Fruit fly (Drosophila melanogaster) whole organism, prepupa: ENCODE data around the gene CG3552.

Experiments used
- Blimp-1 ChIP-seq: fragments of 200-800 bp; sonication (Bioruptor generic); optimal IDR thresholded peaks from 3 replicates; lab custom pipeline; 2017; ENCODE audit warnings: missing biosample characterization, missing genetic modification characterization, mild to moderate bottlenecking, moderate library complexity, missing genetic modification reagents
- CG10631 ChIP-seq: fragments of 200-800 bp; sonication (Bioruptor generic); optimal IDR thresholded peaks from 2 replicates; lab custom pipeline; 2016; ENCODE audit warnings: missing biosample characterization, missing genetic modification characterization
- CG10669 ChIP-seq: fragments of 200-800 bp; sonication (Bioruptor generic); optimal IDR thresholded peaks from 3 replicates; lab custom pipeline; 2018; ENCODE audit warnings: missing biosample characterization, mild to moderate bottlenecking, missing genetic modification characterization, moderate library complexity
- CG11294 ChIP-seq: fragments of 200-800 bp; sonication (Bioruptor generic); IDR thresholded peaks from 2 replicates; pipeline ENCODE4 v1.3.6; 2022; ENCODE audit warnings: missing biosample characterization, missing genetic modification characterization
- CG11762 ChIP-seq: fragments of 200-800 bp; sonication (Bioruptor generic); optimal IDR thresholded peaks from 3 replicates; lab custom pipeline; 2016; ENCODE audit warnings: missing biosample characterization, missing genetic modification characterization; ENCODE audit not compliant: insufficient read depth
- CG11902 ChIP-seq: fragments of 200-800 bp; sonication (Bioruptor generic); optimal IDR thresholded peaks from 3 replicates; lab custom pipeline; 2016; ENCODE audit warnings: missing biosample characterization, missing genetic modification characterization
- CG16779 ChIP-seq: fragments of 200-800 bp; sonication (Bioruptor generic); optimal IDR thresholded peaks from 3 replicates; lab custom pipeline; 2017; ENCODE audit warnings: missing biosample characterization, mild to moderate bottlenecking, missing genetic modification characterization
- CG3032 ChIP-seq: fragments of 200-800 bp; optimal IDR thresholded peaks from 2 replicates; lab custom pipeline; 2019; ENCODE audit warnings: missing biosample characterization, mild to moderate bottlenecking, missing genetic modification characterization, moderate library complexity
- CG31627 ChIP-seq: fragments of 200-800 bp; sonication (Bioruptor generic); optimal IDR thresholded peaks from 3 replicates; lab custom pipeline; 2016; ENCODE audit warnings: missing biosample characterization, missing genetic modification characterization
- CG32006 ChIP-seq: fragments of 200-800 bp; sonication (Bioruptor generic); optimal IDR thresholded peaks from 3 replicates; lab custom pipeline; 2017; ENCODE audit warnings: missing biosample characterization, mild to moderate bottlenecking, missing genetic modification characterization
- CG3919 ChIP-seq: fragments of 200-800 bp; sonication (Bioruptor generic); optimal IDR thresholded peaks from 3 replicates; lab custom pipeline; 2016; ENCODE audit warnings: missing biosample characterization, missing genetic modification characterization
- CG4318 ChIP-seq: fragments of 200-800 bp; sonication (Bioruptor generic); optimal IDR thresholded peaks from 3 replicates; lab custom pipeline; 2017; ENCODE audit warnings: missing biosample characterization, mild to moderate bottlenecking, missing genetic modification characterization
- CG6276 ChIP-seq: fragments of 200-800 bp; sonication (Bioruptor generic); optimal IDR thresholded peaks from 2 replicates; lab custom pipeline; 2017; ENCODE audit warnings: missing biosample characterization, mild to moderate bottlenecking, missing genetic modification characterization
- CG6792 ChIP-seq: fragments of 200-800 bp; sonication (Bioruptor generic); optimal IDR thresholded peaks from 3 replicates; lab custom pipeline; 2016; ENCODE audit warnings: missing biosample characterization, missing genetic modification characterization
- CG6808 ChIP-seq: fragments of 200-800 bp; sonication (Bioruptor generic); optimal IDR thresholded peaks from 3 replicates; lab custom pipeline; 2017; ENCODE audit warnings: missing biosample characterization, missing genetic modification characterization, mild to moderate bottlenecking, moderate library complexity, missing genetic modification reagents
- CG7368 ChIP-seq: fragments of 200-800 bp; sonication (Bioruptor generic); optimal IDR thresholded peaks from 3 replicates; lab custom pipeline; 2016; ENCODE audit warnings: missing biosample characterization, missing genetic modification characterization
- CG8319 ChIP-seq: fragments of 200-800 bp; sonication (Bioruptor generic); optimal IDR thresholded peaks from 3 replicates; lab custom pipeline; 2016; ENCODE audit warnings: missing biosample characterization, missing genetic modification characterization
- CG9139 ChIP-seq: fragments of 200-800 bp; sonication (Bioruptor generic); optimal IDR thresholded peaks from 3 replicates; lab custom pipeline; 2017; ENCODE audit warnings: missing biosample characterization, mild to moderate bottlenecking, missing genetic modification characterization
- Eip93F ChIP-seq: fragments of 200-800 bp; sonication (Bioruptor generic); optimal IDR thresholded peaks from 2 replicates; lab custom pipeline; 2016; ENCODE audit warnings: missing biosample characterization, mild to moderate bottlenecking, missing genetic modification characterization
- Ets21C ChIP-seq: fragments of 200-800 bp; sonication (Bioruptor generic); optimal IDR thresholded peaks from 3 replicates; lab custom pipeline; 2016; ENCODE audit warnings: missing biosample characterization, missing genetic modification characterization
- Ets96B ChIP-seq: fragments of 200-800 bp; optimal IDR thresholded peaks from 2 replicates; lab custom pipeline; 2019; ENCODE audit warnings: missing biosample characterization, mild to moderate bottlenecking, missing genetic modification characterization, moderate library complexity
- Gug ChIP-seq: fragments of 200-800 bp; sonication (Bioruptor generic); IDR thresholded peaks from 2 replicates; pipeline ENCODE4 v1.3.6; 2022; ENCODE audit warnings: missing biosample characterization, missing genetic modification characterization
- Hr38 ChIP-seq: sonication (Bioruptor generic); optimal IDR thresholded peaks from 2 replicates; lab custom pipeline; 2016; ENCODE audit warnings: missing biosample characterization, missing genetic modification characterization
- Hr39 ChIP-seq: fragments of 200-800 bp; sonication (Bioruptor generic); optimal IDR thresholded peaks from 2 replicates; lab custom pipeline; 2016; ENCODE audit warnings: missing biosample characterization, missing genetic modification characterization
- Hr4 ChIP-seq: fragments of 200-800 bp; sonication (Bioruptor generic); optimal IDR thresholded peaks from 3 replicates; lab custom pipeline; 2016; ENCODE audit warnings: missing biosample characterization, missing genetic modification characterization
- Lpt ChIP-seq: fragments of 200-800 bp; sonication (Bioruptor generic); optimal IDR thresholded peaks from 3 replicates; lab custom pipeline; 2016; ENCODE audit warnings: missing biosample characterization, missing genetic modification characterization
- Smox ChIP-seq: fragments of 200-800 bp; sonication (Bioruptor generic); optimal IDR thresholded peaks from 3 replicates; lab custom pipeline; 2016; ENCODE audit warnings: missing biosample characterization, missing genetic modification characterization
- Sox102F ChIP-seq: fragments of 200-800 bp; sonication (Bioruptor generic); optimal IDR thresholded peaks from 2 replicates; lab custom pipeline; 2016; ENCODE audit warnings: missing biosample characterization, mild to moderate bottlenecking, missing genetic modification characterization
- Sox14 ChIP-seq: fragments of 200-800 bp; sonication (Bioruptor generic); optimal IDR thresholded peaks from 3 replicates; lab custom pipeline; 2016; ENCODE audit warnings: missing biosample characterization, missing genetic modification characterization
- Sox15 ChIP-seq: fragments of 200-800 bp; sonication (Bioruptor generic); optimal IDR thresholded peaks from 3 replicates; lab custom pipeline; 2016; ENCODE audit warnings: missing biosample characterization, missing genetic modification characterization
- achi ChIP-seq: fragments of 200-800 bp; sonication (Bioruptor generic); optimal IDR thresholded peaks from 3 replicates; lab custom pipeline; 2016; ENCODE audit warnings: missing biosample characterization, missing genetic modification characterization
- acj6 ChIP-seq: fragments of 200-800 bp; sonication (Bioruptor generic); optimal IDR thresholded peaks from 3 replicates; lab custom pipeline; 2016; ENCODE audit warnings: missing biosample characterization, missing genetic modification characterization
- cyc ChIP-seq: fragments of 200-800 bp; sonication (Bioruptor generic); optimal IDR thresholded peaks from 3 replicates; lab custom pipeline; 2016; ENCODE audit warnings: missing biosample characterization, missing genetic modification characterization
- dac ChIP-seq: fragments of 200-800 bp; sonication (Bioruptor generic); optimal IDR thresholded peaks from 2 replicates; lab custom pipeline; 2017; ENCODE audit warnings: missing biosample characterization, mild to moderate bottlenecking, missing genetic modification characterization
- dsx ChIP-seq: fragments of 200-800 bp; optimal IDR thresholded peaks from 3 replicates; lab custom pipeline; 2019; ENCODE audit warnings: missing biosample characterization, mild to moderate bottlenecking, missing genetic modification characterization, moderate library complexity; ENCODE audit not compliant: poor library complexity, severe bottlenecking
- eg ChIP-seq: fragments of 200-800 bp; sonication (Bioruptor generic); IDR thresholded peaks from 3 replicates; pipeline ENCODE4 v1.3.6; 2022; ENCODE audit warnings: missing biosample characterization, missing genetic modification characterization
- esn ChIP-seq: fragments of 200-800 bp; sonication (Bioruptor generic); optimal IDR thresholded peaks from 2 replicates; lab custom pipeline; 2016; ENCODE audit warnings: missing biosample characterization, mild to moderate bottlenecking, missing genetic modification characterization, moderate library complexity
- fd85E ChIP-seq: fragments of 200-800 bp; sonication (Bioruptor generic); optimal IDR thresholded peaks from 3 replicates; lab custom pipeline; 2016; ENCODE audit warnings: missing biosample characterization, missing genetic modification characterization
- fkh ChIP-seq: fragments of 200-800 bp; sonication (Bioruptor generic); optimal IDR thresholded peaks from 3 replicates; lab custom pipeline; 2017; ENCODE audit warnings: missing biosample characterization, mild to moderate bottlenecking, missing genetic modification characterization, moderate library complexity
- lz ChIP-seq: fragments of 200-800 bp; sonication (Bioruptor generic); optimal IDR thresholded peaks from 3 replicates; lab custom pipeline; 2016; ENCODE audit warnings: missing biosample characterization, missing genetic modification characterization
- net ChIP-seq: fragments of 200-800 bp; sonication (Bioruptor generic); optimal IDR thresholded peaks from 3 replicates; lab custom pipeline; 2016; ENCODE audit warnings: missing biosample characterization, missing genetic modification characterization
- salr ChIP-seq, 2 experiments: fragments of 200-800 bp; sonication (Bioruptor generic); optimal IDR thresholded peaks; 3 replicates each; lab custom pipeline; 2016 to 2018; ENCODE audit warnings: missing biosample characterization in 2 of 2, missing genetic modification characterization in 2 of 2, mild to moderate bottlenecking in 1 of 2
- ss ChIP-seq, 2 experiments: fragments of 200-800 bp; sonication (Bioruptor generic); optimal IDR thresholded peaks; 2 replicates in 1 of 2; 3 replicates in 1 of 2; lab custom pipeline; 2017 to 2018; ENCODE audit warnings: mild to moderate bottlenecking in 2 of 2, missing biosample characterization in 2 of 2, missing genetic modification characterization in 2 of 2, moderate library complexity in 1 of 2
- svp ChIP-seq: fragments of 200-800 bp; sonication (Bioruptor generic); peaks from one replicate; lab custom pipeline; 2016; ENCODE audit warnings: missing biosample characterization, missing genetic modification characterization
- topi ChIP-seq: fragments of 200-800 bp; sonication (Bioruptor generic); optimal IDR thresholded peaks from 3 replicates; lab custom pipeline; 2016; ENCODE audit warnings: missing biosample characterization, missing genetic modification characterization
- vri ChIP-seq: fragments of 200-800 bp; sonication (Bioruptor generic); optimal IDR thresholded peaks from 3 replicates; lab custom pipeline; 2016; ENCODE audit warnings: missing biosample characterization, mild to moderate bottlenecking, missing genetic modification characterization

Gene CG3552

DNA sequence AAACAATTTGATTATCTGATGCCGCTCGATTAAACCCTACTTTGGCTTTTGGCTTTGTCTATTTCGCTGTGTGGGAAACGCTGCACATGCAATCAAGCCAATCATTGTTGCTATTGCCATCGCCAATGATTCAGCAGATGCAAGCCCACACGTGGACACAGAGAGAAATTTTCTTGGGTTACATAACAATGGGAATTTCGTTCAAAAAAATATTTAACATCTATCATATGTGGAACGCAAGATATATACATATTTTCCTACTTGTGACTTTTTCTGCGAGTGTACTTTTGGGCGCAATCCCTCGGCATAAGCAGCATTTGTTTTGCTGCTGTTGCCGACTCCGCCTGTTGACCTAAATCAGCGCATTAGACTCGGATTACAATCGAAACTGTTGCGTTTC is 36.8 kb upstream of the CG3552 start (continued):
- TF ChIP-seq dac (GFP tag; lab: Kevin White, UChicago) (no peak), dsx (no peak), Lpt (GFP tag; lab: Kevin White, UChicago) (peak; percentile 61), CG16779 (no peak), acj6 (peak; percentile 60), CG31627 (GFP tag; lab: Kevin White, UChicago) (peak; percentile 70), CG9139 (GFP tag; lab: Kevin White, UChicago) (no peak), topi (GFP tag; lab: Kevin White, UChicago) (peak; percentile 72), esn (GFP tag; lab: Kevin White, UChicago) (peak; percentile 3), salr (GFP tag; optimal IDR thresholded peaks at IDR 0.05; lab: Kevin White, UChicago) (no peak), Smox (GFP tag; lab: Kevin White, UChicago) (peak; percentile 37), Sox15 (GFP tag; lab: Kevin White, UChicago) (peak; percentile 43), fkh (GFP tag; lab: Kevin White, UChicago) (no peak), CG10669 (GFP tag; lab: Kevin White, UChicago) (peak; percentile 64), svp (GFP tag; lab: Kevin White, UChicago) (peak; percentile 67), CG3919 (GFP tag; lab: Kevin White, UChicago) (peak; percentile 78), CG11902 (GFP tag; lab: Kevin White, UChicago) (peak; percentile 58), Ets96B (tag; lab: Kevin White, UChicago) (peak; percentile 43), CG11294 (GFP tag; lab: Robert Waterston, UW) (peak; percentile 65), CG32006 (GFP tag; lab: Kevin White, UChicago) (peak; percentile 63)

DNA sequence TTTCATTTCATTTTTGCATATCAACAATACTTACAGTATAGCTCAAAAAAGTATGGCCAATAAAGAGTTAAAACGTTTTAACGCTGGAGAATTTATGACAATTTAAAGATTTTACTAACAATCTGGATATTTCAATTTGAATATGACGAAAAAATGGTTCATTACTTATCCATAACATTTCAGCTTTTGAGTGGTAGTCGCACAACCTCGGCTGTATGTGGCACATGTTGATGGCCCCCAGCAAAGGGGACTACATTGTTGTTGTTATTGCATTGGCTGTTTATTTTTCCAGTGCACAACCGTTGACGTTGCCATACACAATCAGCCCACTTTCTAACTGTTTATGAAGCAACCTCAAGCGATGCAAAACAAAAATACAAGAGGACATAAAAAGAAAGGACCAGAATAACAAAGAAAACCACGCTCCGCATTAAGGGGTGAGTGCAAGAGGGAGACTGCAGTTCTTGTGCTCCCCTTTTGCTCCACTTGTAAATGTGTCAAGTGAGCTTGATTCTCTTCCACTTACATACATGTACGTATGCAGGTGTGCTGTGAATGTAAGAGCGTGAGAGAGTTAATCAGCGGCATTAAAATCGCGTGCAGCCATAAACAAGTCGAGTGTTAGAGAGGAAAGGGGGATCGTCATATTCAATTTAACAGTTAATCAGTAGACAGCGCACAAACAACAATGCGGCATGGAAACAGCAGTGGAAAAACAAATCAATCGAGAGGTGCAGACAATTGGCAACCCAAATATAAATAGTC is 35.9 kb upstream of the CG3552 start:
- TF ChIP-seq CG6808 (GFP tag; lab: Kevin White, UChicago): peak; percentile 93
- peak; percentile 96 for TF ChIP-seq Hr39 (GFP tag; lab: Kevin White, UChicago)
- TF ChIP-seq vri (GFP tag; lab: Kevin White, UChicago): peak; percentile 89
- peak; percentile 97 for TF ChIP-seq net (GFP tag; lab: Kevin White, UChicago)
- no peak for TF ChIP-seq fkh (GFP tag; lab: Kevin White, UChicago)
- TF ChIP-seq CG11762: peak; percentile 95
- TF ChIP-seq lz: peak; percentile 98
- TF ChIP-seq Gug (GFP tag; lab: Robert Waterston, UW): peak; percentile 93
- TF ChIP-seq CG7368 (GFP tag; lab: Kevin White, UChicago): peak; percentile 96
- TF ChIP-seq Lpt (GFP tag; lab: Kevin White, UChicago): peak; percentile 84
- TF ChIP-seq CG10669 (GFP tag; lab: Kevin White, UChicago): peak; percentile 97
- TF ChIP-seq ss (GFP tag; optimal IDR thresholded peaks at IDR 0.05; lab: Kevin White, UChicago): peak; percentile 93 to 96
- peak; percentile 97 for TF ChIP-seq Ets96B (tag; lab: Kevin White, UChicago)
- peak; percentile 94 for TF ChIP-seq CG16779
- TF ChIP-seq CG10631 (GFP tag; lab: Kevin White, UChicago): peak; percentile 94
- TF ChIP-seq esn (GFP tag; lab: Kevin White, UChicago): peak; percentile 99
- peak; percentile 95 for TF ChIP-seq Ets21C (GFP tag; lab: Kevin White, UChicago)
- peak; percentile 97 for TF ChIP-seq cyc (GFP tag; lab: Kevin White, UChicago)
- peak; percentile 94 for TF ChIP-seq CG9139 (GFP tag; lab: Kevin White, UChicago)
- TF ChIP-seq fd85E: peak; percentile 87
- peak; percentile 94 for TF ChIP-seq CG6276 (GFP tag; lab: Kevin White, UChicago)
- TF ChIP-seq Eip93F: peak; percentile 88
- TF ChIP-seq topi (GFP tag; lab: Kevin White, UChicago): peak; percentile 98
- peak; percentile 91 for TF ChIP-seq Blimp-1 (GFP tag; lab: Kevin White, UChicago)
- peak; percentile 96 for TF ChIP-seq achi (GFP tag; lab: Kevin White, UChicago)
- TF ChIP-seq Sox14: peak; percentile 98
- peak; percentile 98 for TF ChIP-seq CG6792
- peak; percentile 100 for TF ChIP-seq dsx
- TF ChIP-seq Sox102F: peak; percentile 98
- peak; percentile 95 for TF ChIP-seq Hr4
- peak; percentile 88 for TF ChIP-seq CG11294 (GFP tag; lab: Robert Waterston, UW)
- TF ChIP-seq CG3032 (tag; lab: Kevin White, UChicago): peak; percentile 94
- TF ChIP-seq eg: peak; percentile 98
- peak; percentile 88 for TF ChIP-seq CG4318 (GFP tag; lab: Kevin White, UChicago)
- no peak for TF ChIP-seq Hr38 (GFP tag; lab: Kevin White, UChicago)
- peak; percentile 97 for TF ChIP-seq CG8319 (GFP tag; lab: Kevin White, UChicago)
- TF ChIP-seq svp (GFP tag; lab: Kevin White, UChicago): peak; percentile 99
- TF ChIP-seq dac (GFP tag; lab: Kevin White, UChicago): peak; percentile 89
